Fruit fly (Drosophila melanogaster) whole organism: ENCODE results near the gene CG10222.

ENCODE experiments used
- CG8478 ChIP-seq: fragments of >200 bp; optimal IDR thresholded peaks from 2 replicates; lab custom pipeline; 2018; ENCODE audit warnings: inconsistent platforms
- Dll ChIP-seq: fragments of >200 bp; optimal IDR thresholded peaks from 2 replicates; lab custom pipeline; 2017
- EcR ChIP-seq, 2 experiments: fragments of >200 bp; optimal IDR thresholded peaks; 2 replicates each; lab custom pipeline; 2017; ENCODE audit warnings: missing biosample characterization in 2 of 2, missing genetic modification characterization in 2 of 2, missing genetic modification reagents in 2 of 2
- pan ChIP-seq: fragments of >200 bp; optimal IDR thresholded peaks from 2 replicates; lab custom pipeline; 2017
- psq ChIP-seq: fragments of >200 bp; optimal IDR thresholded peaks from 2 replicates; lab custom pipeline; 2017
- usp ChIP-seq: fragments of >200 bp; optimal IDR thresholded peaks from 2 replicates; lab custom pipeline; 2017; ENCODE audit warnings: missing biosample characterization, missing genetic modification characterization, mixed read lengths

The CG10222 gene

dm6 chr3L:13412200-13412885, at the start of gene CG10222, which contains the start of gene flr:
TSS of gene CG10222 (minus strand) at chr3L:13412453.
TSS of gene flr (plus strand) at chr3L:13412843.
- TF ChIP-seq CG8478 (no peak), Dll (lab: Kevin White, UChicago) (no peak), usp (GFP tag; lab: Kevin White, UChicago) (no peak), psq (lab: Kevin White, UChicago) (no peak), pan (lab: Kevin White, UChicago) (no peak), EcR (GFP tag; optimal IDR thresholded peaks at IDR 0.05; lab: Kevin White, UChicago) (no peak)

dm6 chr3L:13457133-13457532, 44.9 kb upstream of the CG10222 start, which contains the start of gene CG10116:
TSS of gene CG10116 (minus strand) at chr3L:13457238.
- TF ChIP-seq pan (lab: Kevin White, UChicago), result no peak
- TF ChIP-seq Dll (lab: Kevin White, UChicago), result no peak
- TF ChIP-seq psq (lab: Kevin White, UChicago), result no peak
- no peak for TF ChIP-seq EcR (GFP tag; optimal IDR thresholded peaks at IDR 0.05; lab: Kevin White, UChicago)
- no peak for TF ChIP-seq CG8478

dm6 chr3L:13454755-13455154, 42.5 kb upstream of the CG10222 start:
- TF ChIP-seq CG8478, result no peak
- TF ChIP-seq usp (GFP tag; lab: Kevin White, UChicago), result no peak
- TF ChIP-seq Dll (lab: Kevin White, UChicago), result no peak
- TF ChIP-seq EcR (GFP tag; optimal IDR thresholded peaks at IDR 0.05; lab: Kevin White, UChicago), result no peak
- no peak for TF ChIP-seq pan (lab: Kevin White, UChicago)
- no peak for TF ChIP-seq psq (lab: Kevin White, UChicago)

dm6 chr3L:13452281-13452680, 40.0 kb upstream of the CG10222 start:
- TF ChIP-seq CG8478, result no peak
- TF ChIP-seq usp (GFP tag; lab: Kevin White, UChicago), result no peak

- no peak for TF ChIP-seq psq (lab: Kevin White, UChicago)
- TF ChIP-seq Dll (lab: Kevin White, UChicago), result no peak
- TF ChIP-seq CG8478, result no peak
- TF ChIP-seq usp (GFP tag; lab: Kevin White, UChicago), result no peak
- no peak for TF ChIP-seq EcR (GFP tag; optimal IDR thresholded peaks at IDR 0.05; lab: Kevin White, UChicago)
- TF ChIP-seq pan (lab: Kevin White, UChicago), result no peak
Observed at dm6 chr3L:13451562-13451961, 39.3 kb upstream of the CG10222 start.

dm6 chr3L:13450177-13450793, 38.0 kb upstream of the CG10222 start, which contains the start of the genes JMJD7 and CG10738:
TSS of gene JMJD7 (minus strand) at chr3L:13450283.
TSS of gene CG10738 (plus strand) at chr3L:13450770.
- TF ChIP-seq usp (GFP tag; lab: Kevin White, UChicago), result no peak
- TF ChIP-seq psq (lab: Kevin White, UChicago), result no peak
- TF ChIP-seq Dll (lab: Kevin White, UChicago), result no peak
- no peak for TF ChIP-seq CG8478
- no peak for TF ChIP-seq pan (lab: Kevin White, UChicago)
- no peak for TF ChIP-seq EcR (GFP tag; optimal IDR thresholded peaks at IDR 0.05; lab: Kevin White, UChicago)

DNA sequence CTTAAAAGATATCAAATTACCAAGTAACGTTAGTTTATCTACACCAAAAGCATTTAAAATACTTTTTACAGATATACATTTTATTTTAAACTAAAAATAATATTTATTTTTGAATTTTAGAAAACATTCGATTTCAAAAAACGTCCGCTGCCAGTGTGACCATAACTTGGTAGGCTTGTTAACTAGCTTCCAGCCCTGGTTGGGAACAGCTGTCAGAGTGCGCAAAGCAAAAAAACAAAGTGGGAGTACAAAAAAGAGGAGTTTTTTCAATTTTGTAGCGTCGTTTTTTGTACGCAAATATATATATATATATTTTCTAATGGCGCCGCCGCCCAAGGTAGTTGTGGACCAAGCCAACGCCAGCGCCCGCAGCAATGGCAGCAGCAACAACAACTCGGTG, 30.1 kb upstream of the CG10222 start, which contains the start of gene cmb:
Gene cmb, plus strand, starts transcription at position 195 of the 400 bp plus-strand sequence.
- TF ChIP-seq pan (lab: Kevin White, UChicago), result no peak
- no peak for TF ChIP-seq usp (GFP tag; lab: Kevin White, UChicago)
- TF ChIP-seq Dll (lab: Kevin White, UChicago), result no peak
- no peak for TF ChIP-seq psq (lab: Kevin White, UChicago)
- TF ChIP-seq EcR (GFP tag; optimal IDR thresholded peaks at IDR 0.05; lab: Kevin White, UChicago), result no peak
- TF ChIP-seq CG8478, result no peak

- TF ChIP-seq CG8478 (no peak), pan (lab: Kevin White, UChicago) (no peak), psq (lab: Kevin White, UChicago) (no peak), usp (GFP tag; lab: Kevin White, UChicago) (no peak), Dll (lab: Kevin White, UChicago) (no peak), EcR (GFP tag; optimal IDR thresholded peaks at IDR 0.05; lab: Kevin White, UChicago) (no peak)
Observed at dm6 chr3L:13440370-13440960, 28.2 kb upstream of the CG10222 start, which contains the start of the genes CG10140 and CG14109. TSS of gene CG10140 (minus strand) at chr3L:13440470. TSS of gene CG14109 (plus strand) at chr3L:13440910.

- TF ChIP-seq EcR (GFP tag; optimal IDR thresholded peaks at IDR 0.05; lab: Kevin White, UChicago) (no peak), Dll (lab: Kevin White, UChicago) (no peak), psq (lab: Kevin White, UChicago) (no peak), CG8478 (no peak), usp (GFP tag; lab: Kevin White, UChicago) (no peak), pan (lab: Kevin White, UChicago) (no peak)
Observed at dm6 chr3L:13437654-13438053, 25.4 kb upstream of the CG10222 start, which contains the start of gene CG10725. TSS of gene CG10725 (plus strand) at chr3L:13437954.

DNA sequence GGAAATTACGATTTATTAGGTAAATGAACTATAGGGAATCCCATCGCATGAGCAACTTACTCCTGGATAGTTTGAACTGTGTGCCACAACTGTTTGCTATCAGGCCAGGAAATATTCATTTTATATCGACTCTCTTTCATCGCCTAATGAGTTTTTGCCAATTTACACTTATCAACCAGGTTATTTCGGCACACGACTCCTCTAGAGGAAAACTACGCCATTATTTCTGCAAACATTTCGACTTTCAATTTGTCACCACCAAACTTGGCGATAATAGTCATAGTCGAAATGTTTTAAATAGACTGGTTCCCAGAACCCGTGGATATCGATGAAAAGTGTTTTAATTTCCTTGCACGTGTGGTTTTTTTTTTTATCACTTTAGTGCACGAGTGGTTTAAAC, 24.8 kb upstream of the CG10222 start, which contains the start of gene CG10154:
Gene CG10154, minus strand, starts transcription at position 101 of the 400 bp plus-strand sequence.
- TF ChIP-seq EcR (GFP tag; optimal IDR thresholded peaks at IDR 0.05; lab: Kevin White, UChicago) (no peak), CG8478 (no peak), psq (lab: Kevin White, UChicago) (no peak), usp (GFP tag; lab: Kevin White, UChicago) (no peak), pan (lab: Kevin White, UChicago) (no peak), Dll (lab: Kevin White, UChicago) (no peak)

dm6 chr3L:13435170-13435727, 23.0 kb upstream of the CG10222 start, which contains the start of gene CG10713:
TSS of gene CG10713 (minus strand) at chr3L:13435229.
- TF ChIP-seq CG8478 (no peak), Dll (lab: Kevin White, UChicago) (no peak), EcR (GFP tag; optimal IDR thresholded peaks at IDR 0.05; lab: Kevin White, UChicago) (no peak), usp (GFP tag; lab: Kevin White, UChicago) (no peak), pan (lab: Kevin White, UChicago) (no peak), psq (lab: Kevin White, UChicago) (no peak)
